Fruit fly (Drosophila melanogaster) whole organism, embryonic: ENCODE data around the gene CG3862.

Experiments
- Antp ChIP-seq: fragments of 200-800 bp; sonication (Bioruptor generic); optimal IDR thresholded peaks from 3 replicates; lab custom pipeline; 2016; ENCODE audit warnings: missing biosample characterization, missing genetic modification characterization
- Bdp1 ChIP-seq: fragments of 200-800 bp; sonication (Bioruptor generic); optimal IDR thresholded peaks from 3 replicates; lab custom pipeline; 2016; ENCODE audit warnings: missing biosample characterization, missing genetic modification characterization
- CG10431 ChIP-seq: fragments of 200-800 bp; sonication (Bioruptor generic); optimal IDR thresholded peaks from 3 replicates; lab custom pipeline; 2018; ENCODE audit warnings: missing biosample characterization, mild to moderate bottlenecking, missing genetic modification characterization
- CG10959 ChIP-seq: fragments of 200-800 bp; sonication (Bioruptor generic); IDR thresholded peaks from 2 replicates; pipeline ENCODE4 v1.3.6; 2022; ENCODE audit warnings: missing biosample characterization, missing genetic modification characterization
- CG11695 ChIP-seq: fragments of 200-800 bp; sonication (Bioruptor generic); IDR thresholded peaks from 3 replicates; pipeline ENCODE4 v1.3.6; 2022; ENCODE audit warnings: missing biosample characterization, missing genetic modification characterization
- CG12071 ChIP-seq: fragments of 200-800 bp; sonication (Bioruptor generic); optimal IDR thresholded peaks from 3 replicates; lab custom pipeline; 2018; ENCODE audit warnings: missing biosample characterization, mild to moderate bottlenecking, missing genetic modification characterization
- CG12104 ChIP-seq: fragments of 200-800 bp; sonication (Bioruptor generic); optimal IDR thresholded peaks from 3 replicates; lab custom pipeline; 2016; ENCODE audit warnings: missing biosample characterization, missing genetic modification characterization
- CG12236 ChIP-seq: fragments of 200-800 bp; sonication (Bioruptor generic); optimal IDR thresholded peaks from 2 replicates; lab custom pipeline; 2016; ENCODE audit warnings: missing biosample characterization, missing genetic modification characterization
- CG12659 ChIP-seq: fragments of 200-800 bp; sonication (Bioruptor generic); optimal IDR thresholded peaks from 3 replicates; lab custom pipeline; 2017; ENCODE audit warnings: mild to moderate bottlenecking, missing biosample characterization, missing genetic modification reagents, missing genetic modification characterization
- CG14050 ChIP-seq: fragments of 200-800 bp; sonication (Bioruptor generic); IDR thresholded peaks from 3 replicates; pipeline ENCODE4 v1.3.6; 2022; ENCODE audit warnings: missing biosample characterization, missing genetic modification characterization
- CG15011 ChIP-seq: fragments of 200-800 bp; sonication (Bioruptor generic); optimal IDR thresholded peaks from 3 replicates; lab custom pipeline; 2018; ENCODE audit warnings: missing biosample characterization, mild to moderate bottlenecking, missing genetic modification characterization
- CG15479 ChIP-seq: fragments of 200-800 bp; sonication (Bioruptor generic); optimal IDR thresholded peaks from 3 replicates; lab custom pipeline; 2019; ENCODE audit warnings: missing biosample characterization, mild to moderate bottlenecking, missing genetic modification characterization, moderate library complexity
- CG15696 ChIP-seq: fragments of 200-800 bp; sonication (Bioruptor generic); optimal IDR thresholded peaks from 2 replicates; lab custom pipeline; 2019; ENCODE audit warnings: missing biosample characterization, mild to moderate bottlenecking, missing genetic modification characterization, moderate library complexity
- CG18764 ChIP-seq: fragments of 200-800 bp; sonication (Bioruptor generic); optimal IDR thresholded peaks from 3 replicates; lab custom pipeline; 2016; ENCODE audit warnings: missing biosample characterization, missing genetic modification characterization
- CG30020 ChIP-seq: fragments of 200-800 bp; optimal IDR thresholded peaks from 2 replicates; lab custom pipeline; 2019; ENCODE audit warnings: missing biosample characterization, mild to moderate bottlenecking, missing genetic modification characterization, moderate library complexity
- CG3281 ChIP-seq: fragments of 200-800 bp; sonication (Bioruptor generic); optimal IDR thresholded peaks from 3 replicates; lab custom pipeline; 2017; ENCODE audit warnings: missing biosample characterization, mild to moderate bottlenecking, missing genetic modification characterization
- CG3995 ChIP-seq: fragments of 200-800 bp; sonication (Bioruptor generic); optimal IDR thresholded peaks from 3 replicates; lab custom pipeline; 2016; ENCODE audit warnings: missing biosample characterization, missing genetic modification characterization
- CG5245 ChIP-seq: fragments of 200-800 bp; sonication (Bioruptor generic); optimal IDR thresholded peaks from 3 replicates; lab custom pipeline; 2016; ENCODE audit warnings: missing biosample characterization, missing genetic modification characterization
- CG7928 ChIP-seq: fragments of 200-800 bp; sonication (Bioruptor generic); optimal IDR thresholded peaks from 2 replicates; lab custom pipeline; 2017; ENCODE audit warnings: missing biosample characterization, mild to moderate bottlenecking, missing genetic modification characterization
- CG7987 ChIP-seq: fragments of 200-800 bp; sonication (Bioruptor generic); optimal IDR thresholded peaks from 2 replicates; lab custom pipeline; 2018; ENCODE audit warnings: missing biosample characterization, mild to moderate bottlenecking, missing genetic modification characterization, moderate library complexity
- Deaf1 ChIP-seq: fragments of 200-800 bp; optimal IDR thresholded peaks from 3 replicates; lab custom pipeline; 2019; ENCODE audit warnings: missing biosample characterization, mild to moderate bottlenecking, missing genetic modification characterization, moderate library complexity
- Doc2 ChIP-seq: fragments of 200-800 bp; sonication (Bioruptor generic); IDR thresholded peaks from 2 replicates; pipeline ENCODE4 v1.3.6; 2022; ENCODE audit warnings: missing biosample characterization, missing genetic modification characterization
- Gug ChIP-seq: fragments of 200-800 bp; sonication (Bioruptor generic); IDR thresholded peaks from 4 replicates; pipeline ENCODE4 v1.3.6; 2022; ENCODE audit warnings: missing biosample characterization, missing genetic modification characterization
- HLHmδ ChIP-seq: fragments of 200-800 bp; sonication (Bioruptor generic); optimal IDR thresholded peaks from 2 replicates; lab custom pipeline; 2018; ENCODE audit warnings: missing biosample characterization, mild to moderate bottlenecking, missing genetic modification characterization, moderate library complexity
- Kr ChIP-seq: fragments of 200-800 bp; sonication (Bioruptor generic); optimal IDR thresholded peaks from 2 replicates; lab custom pipeline; 2017; ENCODE audit warnings: missing biosample characterization, mild to moderate bottlenecking, missing genetic modification characterization
- Meics ChIP-seq: fragments of 200-800 bp; sonication (Bioruptor generic); optimal IDR thresholded peaks from 2 replicates; lab custom pipeline; 2017; ENCODE audit warnings: missing biosample characterization, mild to moderate bottlenecking, missing genetic modification characterization
- Neu2 ChIP-seq: fragments of 200-800 bp; sonication (Bioruptor generic); optimal IDR thresholded peaks from 3 replicates; lab custom pipeline; 2016; ENCODE audit warnings: missing biosample characterization, missing genetic modification characterization, borderline replicate concordance
- Tbp ChIP-seq: fragments of >200 bp; optimal IDR thresholded peaks from 2 replicates; lab custom pipeline; 2018; ENCODE audit warnings: missing biosample characterization, missing genetic modification characterization
- Trl ChIP-seq, 3 experiments: fragments of >200 bp in 2 of 3; fragments of 200-800 bp in 1 of 3; sonication (Bioruptor generic) in 1 of 3; optimal IDR thresholded peaks; 2 replicates in 1 of 3; 3 replicates in 2 of 3; lab custom pipeline; 2016 to 2017; ENCODE audit warnings: missing biosample characterization in 1 of 3, missing genetic modification characterization in 1 of 3
- ara ChIP-seq: fragments of 200-800 bp; sonication (Bioruptor generic); IDR thresholded peaks from 2 replicates; pipeline ENCODE4 v1.3.6; 2022; ENCODE audit warnings: missing biosample characterization, missing genetic modification characterization
- bigmax ChIP-seq: fragments of 200-800 bp; sonication (Bioruptor generic); optimal IDR thresholded peaks from 2 replicates; lab custom pipeline; 2018; ENCODE audit warnings: missing biosample characterization, mild to moderate bottlenecking, missing genetic modification characterization
- cato ChIP-seq: fragments of 200-800 bp; sonication (Bioruptor generic); optimal IDR thresholded peaks from 2 replicates; lab custom pipeline; 2016; ENCODE audit warnings: missing biosample characterization, missing genetic modification characterization, borderline replicate concordance
- corto ChIP-seq: fragments of 200-800 bp; sonication (Bioruptor generic); optimal IDR thresholded peaks from 2 replicates; lab custom pipeline; 2016; ENCODE audit warnings: missing biosample characterization, mild to moderate bottlenecking, missing genetic modification characterization, moderate library complexity
- crol ChIP-seq: fragments of 200-800 bp; sonication (Bioruptor generic); IDR thresholded peaks from 2 replicates; pipeline ENCODE4 v1.3.6; 2022; ENCODE audit warnings: missing biosample characterization, missing genetic modification characterization
- dati ChIP-seq: fragments of 200-800 bp; sonication (Bioruptor generic); IDR thresholded peaks from 2 replicates; pipeline ENCODE4 v1.3.6; 2022; ENCODE audit warnings: missing biosample characterization, missing genetic modification characterization
- gfzf ChIP-seq: fragments of 200-800 bp; sonication (Bioruptor generic); optimal IDR thresholded peaks from 2 replicates; lab custom pipeline; 2016; ENCODE audit warnings: missing biosample characterization, mild to moderate bottlenecking, missing genetic modification characterization, moderate library complexity
- gt ChIP-seq: fragments of 200-800 bp; sonication (Bioruptor generic); IDR thresholded peaks from 2 replicates; pipeline ENCODE4 v1.3.6; 2022; ENCODE audit warnings: missing biosample characterization, missing genetic modification characterization
- kni ChIP-seq: fragments of 200-800 bp; sonication (Bioruptor generic); optimal IDR thresholded peaks from 3 replicates; lab custom pipeline; 2017; ENCODE audit warnings: mild to moderate bottlenecking, missing biosample characterization, missing genetic modification reagents, missing genetic modification characterization
- lab ChIP-seq: fragments of 200-800 bp; sonication (Bioruptor generic); optimal IDR thresholded peaks from 3 replicates; lab custom pipeline; 2017; ENCODE audit warnings: missing biosample characterization, missing genetic modification characterization, mild to moderate bottlenecking, moderate library complexity, missing genetic modification reagents
- lilli ChIP-seq: fragments of 200-800 bp; sonication (Bioruptor generic); optimal IDR thresholded peaks from 3 replicates; lab custom pipeline; 2016; ENCODE audit warnings: missing biosample characterization, missing genetic modification characterization
- nau ChIP-seq: fragments of 200-800 bp; sonication (Bioruptor generic); optimal IDR thresholded peaks from 3 replicates; lab custom pipeline; 2017; ENCODE audit warnings: missing biosample characterization, mild to moderate bottlenecking, missing genetic modification characterization, missing genetic modification reagents
- pan ChIP-seq, 4 experiments: fragments of >200 bp in 3 of 4; fragments of 200-800 bp in 1 of 4; sonication (Bioruptor generic) in 1 of 4; optimal IDR thresholded peaks in 3 of 4; IDR thresholded peaks in 1 of 4; 2 replicates each; pipeline versions ENCODE4 v1.3.6 to Lab custom; 2017 to 2022; ENCODE audit warnings: missing biosample characterization in 2 of 4, missing genetic modification characterization in 2 of 4, mixed read lengths in 1 of 4
- pfk ChIP-seq: fragments of 200-800 bp; sonication (Bioruptor generic); optimal IDR thresholded peaks from 2 replicates; lab custom pipeline; 2018; ENCODE audit warnings: missing biosample characterization, mild to moderate bottlenecking, missing genetic modification characterization, moderate library complexity
- pnt ChIP-seq: fragments of 200-800 bp; sonication (Bioruptor generic); optimal IDR thresholded peaks from 3 replicates; lab custom pipeline; 2016; ENCODE audit warnings: missing biosample characterization, missing genetic modification characterization
- stc ChIP-seq: fragments of 200-800 bp; sonication (Bioruptor generic); IDR thresholded peaks from 2 replicates; pipeline ENCODE4 v1.3.6; 2022; ENCODE audit warnings: missing biosample characterization, missing genetic modification characterization
- tna ChIP-seq: fragments of 200-800 bp; sonication (Bioruptor generic); IDR thresholded peaks from 2 replicates; pipeline ENCODE4 v1.3.6; 2022; ENCODE audit warnings: missing biosample characterization, missing genetic modification characterization; ENCODE audit not compliant: partially characterized antibody
- trh ChIP-seq: fragments of 200-800 bp; sonication (Bioruptor generic); optimal IDR thresholded peaks from 2 replicates; lab custom pipeline; 2016; ENCODE audit warnings: missing biosample characterization, missing genetic modification characterization
- ttk ChIP-seq: fragments of 200-800 bp; sonication (Bioruptor generic); IDR thresholded peaks from 2 replicates; pipeline ENCODE4 v2.1.2; 2022; ENCODE audit warnings: missing biosample characterization, missing genetic modification characterization
- wor ChIP-seq: fragments of 200-800 bp; sonication (Bioruptor generic); IDR thresholded peaks from 2 replicates; pipeline ENCODE4 v1.3.6; 2022; ENCODE audit warnings: missing biosample characterization, missing genetic modification characterization

CG3862 gene

dm6 chr2L:825768-826263 is at the start of gene CG3862, which contains the start of gene dock (continued):
- peak; percentile 50 for TF ChIP-seq Meics
- peak; percentile 16 for TF ChIP-seq CG30020 (tag; lab: Kevin White, UChicago)
- no peak for TF ChIP-seq nau (GFP tag; lab: Kevin White, UChicago)
- TF ChIP-seq Kr (GFP tag; lab: Kevin White, UChicago): no peak
- TF ChIP-seq ttk (GFP tag; lab: Robert Waterston, UW): no peak
- no peak for TF ChIP-seq CG15011 (GFP tag; lab: Kevin White, UChicago)
- no peak for TF ChIP-seq dati (GFP tag; lab: Robert Waterston, UW)
- no peak for TF ChIP-seq pan (optimal IDR thresholded peaks at IDR 0.05; lab: Kevin White, UChicago)
- peak in 1 of 2 experiments; percentile 50 for TF ChIP-seq pan (GFP tag; optimal IDR thresholded peaks at IDR 0.05 in 1 of 2, IDR thresholded peaks at IDR 0.05 in 1 of 2)
- TF ChIP-seq lilli (GFP tag; lab: Kevin White, UChicago): peak; percentile 65
- peak; percentile 11; the same call in 1 of the 4 replicates for TF ChIP-seq Gug (GFP tag; lab: Robert Waterston, UW)
- TF ChIP-seq CG12104: no peak
- peak; percentile 45 for TF ChIP-seq Bdp1 (GFP tag; lab: Kevin White, UChicago)
- TF ChIP-seq CG7987 (GFP tag; lab: Kevin White, UChicago): peak; percentile 71
- no peak for TF ChIP-seq cato
- peak; percentile 17 for TF ChIP-seq kni (GFP tag; lab: Kevin White, UChicago)
- no peak for TF ChIP-seq Neu2
- TF ChIP-seq HLHmδ (GFP tag; lab: Kevin White, UChicago): peak; percentile 54
- peak; percentile 48 for TF ChIP-seq gfzf (GFP tag; lab: Kevin White, UChicago)
- no peak for TF ChIP-seq CG14050 (GFP tag; lab: Robert Waterston, UW)
- TF ChIP-seq ara: peak; percentile 37; the same call in 1 of the 2 replicates
- peak; percentile 39 for TF ChIP-seq pnt (GFP tag; lab: Kevin White, UChicago)
- TF ChIP-seq CG18764 (GFP tag; lab: Kevin White, UChicago): peak; percentile 33
- TF ChIP-seq CG15696 (tag; lab: Kevin White, UChicago): no peak
- TF ChIP-seq CG3281 (GFP tag; lab: Kevin White, UChicago): peak; percentile 54
- no peak for TF ChIP-seq CG10959 (GFP tag; lab: Robert Waterston, UW)
- TF ChIP-seq wor (GFP tag; lab: Robert Waterston, UW): no peak
- TF ChIP-seq corto: no peak
- peak; percentile 7 for TF ChIP-seq Tbp (GFP tag; lab: Kevin White, UChicago)
- no peak for TF ChIP-seq gt (GFP tag; lab: Robert Waterston, UW)
- TF ChIP-seq stc (GFP tag; lab: Robert Waterston, UW): no peak
- peak; percentile 12 for TF ChIP-seq pfk (GFP tag; lab: Kevin White, UChicago)
- peak; percentile 99 for TF ChIP-seq tna (GFP tag; lab: Robert Waterston, UW)
- peak; percentile 88 for TF ChIP-seq CG7928 (GFP tag; lab: Kevin White, UChicago)
- TF ChIP-seq lab (GFP tag; lab: Kevin White, UChicago): peak; percentile 81
- TF ChIP-seq CG15479 (GFP tag; lab: Kevin White, UChicago): peak; percentile 15
- peak; percentile 41 for TF ChIP-seq CG5245 (GFP tag; lab: Kevin White, UChicago)
- TF ChIP-seq Doc2: no peak
- TF ChIP-seq bigmax (GFP tag; lab: Kevin White, UChicago): peak; percentile 62
- no peak for TF ChIP-seq CG12236 (GFP tag; lab: Kevin White, UChicago)
- peak; percentile 66 for TF ChIP-seq Antp (GFP tag; lab: Kevin White, UChicago)
- TF ChIP-seq CG3995 (GFP tag; lab: Kevin White, UChicago): no peak
- peak; percentile 38 for TF ChIP-seq CG10431 (GFP tag; lab: Kevin White, UChicago)
- peak; percentile 13 for TF ChIP-seq Deaf1 (tag; lab: Kevin White, UChicago)
- peak; percentile 88 for TF ChIP-seq CG12659 (GFP tag; lab: Kevin White, UChicago)
- TF ChIP-seq trh (GFP tag; lab: Kevin White, UChicago): no peak
- peak; percentile 26 for TF ChIP-seq CG12071
- 0 out of 3 replicates have a peak, but pooled peaks have one; percentile 12 for TF ChIP-seq CG11695
- TF ChIP-seq Trl (optimal IDR thresholded peaks at IDR 0.05; lab: Kevin White, UChicago): no peak
- TF ChIP-seq Trl (GFP tag; optimal IDR thresholded peaks at IDR 0.05; lab: Kevin White, UChicago): peak; percentile 59
- no peak for TF ChIP-seq crol (GFP tag; lab: Robert Waterston, UW)
